Fruit fly (Drosophila melanogaster): ENCODE results near the gene Pde9.

DNA sequence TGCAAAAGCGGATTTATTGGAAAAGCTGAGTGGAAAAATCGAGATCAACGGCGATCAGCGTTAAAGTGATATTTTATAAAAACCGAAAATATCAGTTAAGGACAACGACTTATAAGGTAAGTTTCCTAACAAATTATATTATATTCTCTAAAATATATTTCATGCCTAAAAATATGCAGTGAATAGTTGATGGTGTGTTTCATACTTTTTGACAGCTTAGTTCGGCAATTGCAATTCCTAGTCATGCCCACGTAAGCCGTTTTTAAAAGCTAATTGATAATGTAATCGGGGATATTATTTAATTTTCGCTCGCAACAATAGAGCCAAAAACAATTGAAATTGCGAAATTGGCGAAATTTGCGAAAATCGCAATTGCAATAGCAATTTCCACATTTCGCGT lies 22.5 kb upstream of the Pde9 start:
- TF ChIP-seq CTCF (optimal IDR thresholded peaks at IDR 0.05), result no peak
- no peak for TF ChIP-seq CG8478 (optimal IDR thresholded peaks at IDR 0.05)

All from S2 (cell line).